Worm (Caenorhabditis elegans) whole organism, dauer: ENCODE data around the gene fbxb-72.

Source experiments
- unc-62 ChIP-seq: sonication (generic microtip); optimal IDR thresholded peaks from 2 replicates; lab custom pipeline; 2017; ENCODE audit warnings: missing biosample characterization, missing genetic modification reagents, missing genetic modification characterization

fbxb-72 gene

ce11 chrV:699051-699450, 24.7 kb downstream of the fbxb-72 start:
- no peak for TF ChIP-seq unc-62 (GFP tag; lab: Kevin White, UChicago)

- no peak for TF ChIP-seq unc-62 (GFP tag; lab: Kevin White, UChicago)
These were observed 27.8 kb downstream of the fbxb-72 start, which contains the start of gene srj-52 for ce11 chrV:695914-696313. TSS of gene srj-52 (minus strand) at chrV:696014.

- TF ChIP-seq unc-62 (GFP tag; lab: Kevin White, UChicago) = no peak
These were observed 29.1 kb downstream of the fbxb-72 start, which contains the start of gene srj-53 for ce11 chrV:694625-695024. TSS of gene srj-53 (minus strand) at chrV:694725.

- no peak for TF ChIP-seq unc-62 (GFP tag; lab: Kevin White, UChicago)
These were observed 30.9 kb downstream of the fbxb-72 start, which contains the start of gene srx-4 for ce11 chrV:692720-693422. TSS of gene srx-4 (minus strand) at chrV:692770.

DNA sequence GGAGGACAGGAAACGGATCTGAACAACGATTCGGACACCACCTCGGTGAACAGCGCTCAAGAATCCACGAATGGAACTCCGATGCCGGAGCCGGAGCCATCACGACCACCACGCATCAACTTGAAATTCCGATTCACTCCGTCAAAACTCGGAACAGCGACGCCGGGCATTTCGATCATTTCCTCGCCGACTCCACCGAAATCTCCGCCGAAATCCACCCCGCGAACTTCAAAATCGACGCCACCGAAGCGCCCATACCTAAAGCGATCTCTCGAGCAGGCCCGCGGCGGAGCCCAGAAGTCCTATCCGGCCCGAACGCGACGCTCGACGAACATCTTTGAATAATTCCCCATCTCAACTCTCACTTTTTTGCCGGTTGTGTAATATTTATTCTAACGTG, 34.2 kb downstream of the fbxb-72 start:
- TF ChIP-seq unc-62 (GFP tag; lab: Kevin White, UChicago) = no peak

DNA sequence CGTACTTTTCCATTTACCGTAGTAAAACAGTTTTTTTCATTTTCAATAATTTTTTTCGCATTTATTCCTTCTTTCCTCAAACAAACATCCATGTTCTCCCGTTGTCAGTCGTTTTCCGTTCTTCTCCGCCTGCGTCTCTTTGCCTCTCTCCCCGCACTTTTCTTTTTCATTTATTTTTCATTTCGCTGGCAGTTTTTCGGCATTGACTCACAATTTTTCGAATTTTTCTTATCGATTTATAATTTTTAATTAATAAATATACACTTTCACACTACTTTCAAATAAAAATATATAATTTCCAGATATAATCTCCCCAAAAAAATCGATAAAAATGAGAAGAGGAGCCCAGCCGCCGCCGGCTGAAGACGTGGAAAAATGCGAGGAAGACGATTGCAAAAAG, 36.4 kb downstream of the fbxb-72 start, which contains the start of gene H25P19.1:
Gene H25P19.1, plus strand, starts transcription at position 301 of the 400 bp plus-strand sequence.
- TF ChIP-seq unc-62 (GFP tag; lab: Kevin White, UChicago) = no peak

- TF ChIP-seq unc-62 (GFP tag; lab: Kevin White, UChicago) = no peak
These were observed 39.9 kb downstream of the fbxb-72 start, which contains the start of gene F31F4.1 for ce11 chrV:683858-684257. TSS of gene F31F4.1 (plus strand) at chrV:684060.

DNA sequence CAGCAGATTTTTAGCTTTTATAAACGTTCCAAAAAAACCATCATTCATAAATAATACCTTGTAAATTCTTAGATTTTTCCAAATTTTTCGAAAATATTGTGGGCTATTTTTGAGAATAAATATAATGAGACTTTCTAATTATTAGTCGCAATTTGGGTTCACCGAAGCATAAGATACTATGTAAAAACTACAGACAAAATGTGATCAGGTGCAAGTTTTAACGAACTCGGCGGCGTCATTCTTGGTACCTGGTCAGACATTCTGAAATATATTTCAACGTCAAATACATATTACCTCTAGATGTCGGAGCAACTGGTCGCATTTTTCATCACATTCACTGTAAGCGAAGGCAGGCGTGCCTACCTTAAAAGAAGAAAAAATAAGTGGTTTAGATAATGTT, 41.7 kb downstream of the fbxb-72 start, which contains the start of gene srx-23:
Gene srx-23, plus strand, starts transcription at position 301 of the 400 bp plus-strand sequence.
- no peak for TF ChIP-seq unc-62 (GFP tag; lab: Kevin White, UChicago)

DNA sequence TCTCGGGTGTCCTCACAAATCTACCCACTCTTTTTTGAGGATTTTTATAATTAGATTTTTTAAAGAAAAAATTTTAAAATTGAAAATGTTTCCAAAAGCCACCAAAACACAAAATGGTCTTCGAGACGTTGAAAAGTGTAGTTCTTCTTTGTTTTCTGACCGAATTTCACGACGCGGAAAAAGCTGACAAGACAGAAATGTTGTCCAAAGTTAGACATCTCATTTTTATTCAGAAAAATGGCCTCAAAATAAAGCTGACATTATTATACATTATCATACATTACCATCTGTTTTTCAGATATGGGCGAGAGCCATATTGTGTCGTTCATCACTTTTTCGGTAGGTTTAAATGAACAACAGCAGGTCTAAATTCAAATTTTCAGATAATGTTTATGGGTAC, 44.1 kb downstream of the fbxb-72 start, which contains the start of gene srx-22:
Gene srx-22, plus strand, starts transcription at position 301 of the 400 bp plus-strand sequence.
- TF ChIP-seq unc-62 (GFP tag; lab: Kevin White, UChicago) = no peak

ce11 chrV:676550-677084, 47.1 kb downstream of the fbxb-72 start, which contains the start of the genes fbxa-72 and srx-21:
TSS of gene fbxa-72 (minus strand) at chrV:676753.
TSS of gene srx-21 (plus strand) at chrV:677034.
- no peak for TF ChIP-seq unc-62 (GFP tag; lab: Kevin White, UChicago)

ce11 chrV:676090-676489, 47.7 kb downstream of the fbxb-72 start:
- no peak for TF ChIP-seq unc-62 (GFP tag; lab: Kevin White, UChicago)

ce11 chrV:674213-674612, 49.5 kb downstream of the fbxb-72 start, which contains the start of gene sru-25:
TSS of gene sru-25 (minus strand) at chrV:674313.
- TF ChIP-seq unc-62 (GFP tag; lab: Kevin White, UChicago) = no peak
